Fruit fly (Drosophila melanogaster) whole organism, pupa: ENCODE measurements around the gene Shawn.
A peak's percentile ranks its signal among the peaks of the same experiment; 100 is the strongest.

Source experiments
- CG10348 ChIP-seq: fragments of 200-800 bp; sonication (Bioruptor generic); IDR thresholded peaks from 2 replicates; pipeline ENCODE4 v1.3.6; 2022; ENCODE audit warnings: missing biosample characterization, missing genetic modification characterization
- CG12605 ChIP-seq: fragments of 200-800 bp; sonication (Bioruptor generic); IDR thresholded peaks from 2 replicates; pipeline ENCODE4 v1.3.6; 2022; ENCODE audit warnings: missing biosample characterization, missing genetic modification characterization
- CG13204 ChIP-seq: fragments of 200-800 bp; sonication (Bioruptor generic); optimal IDR thresholded peaks from 2 replicates; lab custom pipeline; 2018; ENCODE audit warnings: missing biosample characterization, mild to moderate bottlenecking, missing genetic modification characterization, moderate library complexity
- CG14655 ChIP-seq: fragments of 200-800 bp; sonication (Bioruptor generic); optimal IDR thresholded peaks from 3 replicates; lab custom pipeline; 2017; ENCODE audit warnings: mild to moderate bottlenecking, missing biosample characterization, missing genetic modification reagents, missing genetic modification characterization
- CG15710 ChIP-seq: fragments of 200-800 bp; sonication (Bioruptor generic); optimal IDR thresholded peaks from 2 replicates; lab custom pipeline; 2018; ENCODE audit warnings: missing biosample characterization, mild to moderate bottlenecking, missing genetic modification characterization, moderate library complexity
- CG17806 ChIP-seq: fragments of 200-800 bp; sonication (Bioruptor generic); optimal IDR thresholded peaks from 2 replicates; lab custom pipeline; 2018; ENCODE audit warnings: missing biosample characterization, mild to moderate bottlenecking, missing genetic modification characterization, moderate library complexity
- CG32121 ChIP-seq: fragments of 200-800 bp; sonication (Bioruptor generic); IDR thresholded peaks from 2 replicates; pipeline ENCODE4 v1.3.6; 2022; ENCODE audit warnings: missing biosample characterization, missing genetic modification characterization
- CG34367 ChIP-seq: fragments of 200-800 bp; sonication (Bioruptor generic); optimal IDR thresholded peaks from 2 replicates; lab custom pipeline; 2018; ENCODE audit warnings: missing biosample characterization, mild to moderate bottlenecking, missing genetic modification characterization
- CG4496 ChIP-seq: fragments of 200-800 bp; sonication (Bioruptor generic); IDR thresholded peaks from 3 replicates; pipeline ENCODE4 v1.3.6; 2022; ENCODE audit warnings: missing biosample characterization, missing genetic modification characterization
- CG8159 ChIP-seq: fragments of 200-800 bp; sonication (Bioruptor generic); optimal IDR thresholded peaks from 3 replicates; lab custom pipeline; 2018; ENCODE audit warnings: missing biosample characterization, mild to moderate bottlenecking, missing genetic modification characterization, moderate library complexity
- CG8301 ChIP-seq: fragments of 200-800 bp; sonication (Bioruptor generic); optimal IDR thresholded peaks from 2 replicates; lab custom pipeline; 2018; ENCODE audit warnings: missing biosample characterization, mild to moderate bottlenecking, missing genetic modification characterization
- CG9948 ChIP-seq: fragments of 200-800 bp; sonication (Bioruptor generic); optimal IDR thresholded peaks from 2 replicates; lab custom pipeline; 2018; ENCODE audit warnings: missing biosample characterization, mild to moderate bottlenecking, missing genetic modification characterization, moderate library complexity
- D1 ChIP-seq: fragments of 200-800 bp; sonication (Bioruptor generic); optimal IDR thresholded peaks from 2 replicates; lab custom pipeline; 2018; ENCODE audit warnings: missing biosample characterization, mild to moderate bottlenecking, missing genetic modification characterization, moderate library complexity
- EcR ChIP-seq: fragments of 200-800 bp; sonication (Bioruptor generic); optimal IDR thresholded peaks from 3 replicates; lab custom pipeline; 2019; ENCODE audit warnings: missing biosample characterization, missing genetic modification characterization, mild to moderate bottlenecking, moderate library complexity, missing genetic modification reagents
- Ets98B ChIP-seq: fragments of 200-800 bp; sonication (Bioruptor generic); IDR thresholded peaks from 2 replicates; pipeline ENCODE4 v1.3.6; 2022; ENCODE audit warnings: missing biosample characterization, missing genetic modification characterization
- Pif1A ChIP-seq: fragments of 200-800 bp; sonication (Bioruptor generic); optimal IDR thresholded peaks from 3 replicates; lab custom pipeline; 2016; ENCODE audit warnings: missing biosample characterization, missing genetic modification characterization
- Pif1B ChIP-seq: fragments of 200-800 bp; sonication (Bioruptor generic); optimal IDR thresholded peaks from 3 replicates; lab custom pipeline; 2016; ENCODE audit warnings: missing biosample characterization, missing genetic modification characterization
- Snoo ChIP-seq: fragments of 200-800 bp; sonication (Bioruptor generic); optimal IDR thresholded peaks from 3 replicates; lab custom pipeline; 2017; ENCODE audit warnings: missing biosample characterization, mild to moderate bottlenecking, missing genetic modification characterization, inconsistent platforms
- fd96Ca ChIP-seq: fragments of 200-800 bp; sonication (Bioruptor generic); IDR thresholded peaks from 3 replicates; pipeline ENCODE4 v1.3.6; 2022; ENCODE audit warnings: missing biosample characterization, missing genetic modification characterization
- gl ChIP-seq: fragments of 200-800 bp; sonication (Bioruptor generic); optimal IDR thresholded peaks from 2 replicates; lab custom pipeline; 2018; ENCODE audit warnings: missing biosample characterization, mild to moderate bottlenecking, missing genetic modification characterization
- rn ChIP-seq: fragments of 200-800 bp; sonication (Bioruptor generic); IDR thresholded peaks from 2 replicates; pipeline ENCODE4 v1.3.6; 2022; ENCODE audit warnings: missing biosample characterization, missing genetic modification characterization

Gene Shawn

DNA sequence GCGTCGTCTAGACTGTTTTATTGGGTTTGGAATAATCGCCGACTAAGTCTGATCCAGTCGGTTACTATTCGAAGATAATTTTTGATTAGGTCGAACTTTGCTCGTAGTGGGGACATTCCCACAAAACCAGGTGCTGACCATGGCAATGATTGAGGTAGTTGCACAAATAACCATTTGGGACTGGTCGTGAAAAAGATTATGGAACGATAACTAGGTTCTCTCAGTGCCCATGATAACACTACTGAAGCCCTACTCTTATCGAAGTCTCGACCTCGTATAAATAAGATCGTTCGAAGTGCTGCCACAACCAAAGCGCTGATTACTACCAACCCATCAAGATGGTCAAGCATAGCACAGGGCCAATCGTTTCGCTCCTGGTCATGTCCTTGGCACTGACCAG is 19.0 kb upstream of the Shawn start, which contains the start of gene CG14205:
TSS of gene CG14205 (plus strand) at position 301 of the 400 bp plus-strand sequence.
- TF ChIP-seq rn (no peak), Snoo (no peak), EcR (GFP tag; lab: Kevin White, UChicago) (no peak), CG8301 (tag; lab: Kevin White, UChicago) (no peak), Ets98B (GFP tag; lab: Robert Waterston, UW) (no peak), fd96Ca (no peak), CG17806 (tag; lab: Kevin White, UChicago) (no peak), CG9948 (tag; lab: Kevin White, UChicago) (no peak), CG15710 (tag; lab: Kevin White, UChicago) (no peak), Pif1B (GFP tag; lab: Kevin White, UChicago) (no peak), CG4496 (no peak)
- TF ChIP-seq, all 21 proteins: peak for 0

DNA sequence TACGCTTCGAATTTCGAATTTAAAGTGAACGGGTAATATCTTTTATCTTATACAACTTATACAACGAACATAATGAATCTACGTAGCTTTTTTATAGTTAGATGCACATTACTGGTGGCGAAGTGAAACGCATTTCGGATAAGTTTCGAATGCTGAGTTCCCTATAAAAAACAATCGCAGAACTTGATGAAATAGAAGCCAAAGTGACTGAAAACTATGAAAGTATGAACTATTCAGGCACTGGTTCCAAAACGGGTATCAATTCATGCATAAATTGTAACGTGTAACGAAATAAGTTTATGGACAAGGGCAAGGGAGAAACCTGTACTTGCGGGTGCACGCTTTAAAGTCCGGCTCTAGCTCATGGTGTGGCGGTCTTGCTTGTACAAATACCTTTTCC is 15.5 kb upstream of the Shawn start:
- no peak for TF ChIP-seq CG14655 (GFP tag; lab: Kevin White, UChicago)
- no peak for TF ChIP-seq Pif1A (GFP tag; lab: Kevin White, UChicago)
- no peak for TF ChIP-seq CG17806 (tag; lab: Kevin White, UChicago)
- TF ChIP-seq CG15710 (tag; lab: Kevin White, UChicago), result no peak
- no peak for TF ChIP-seq CG8301 (tag; lab: Kevin White, UChicago)
- TF ChIP-seq CG4496, result no peak
- no peak for TF ChIP-seq rn
- TF ChIP-seq CG34367 (tag; lab: Kevin White, UChicago), result no peak

DNA sequence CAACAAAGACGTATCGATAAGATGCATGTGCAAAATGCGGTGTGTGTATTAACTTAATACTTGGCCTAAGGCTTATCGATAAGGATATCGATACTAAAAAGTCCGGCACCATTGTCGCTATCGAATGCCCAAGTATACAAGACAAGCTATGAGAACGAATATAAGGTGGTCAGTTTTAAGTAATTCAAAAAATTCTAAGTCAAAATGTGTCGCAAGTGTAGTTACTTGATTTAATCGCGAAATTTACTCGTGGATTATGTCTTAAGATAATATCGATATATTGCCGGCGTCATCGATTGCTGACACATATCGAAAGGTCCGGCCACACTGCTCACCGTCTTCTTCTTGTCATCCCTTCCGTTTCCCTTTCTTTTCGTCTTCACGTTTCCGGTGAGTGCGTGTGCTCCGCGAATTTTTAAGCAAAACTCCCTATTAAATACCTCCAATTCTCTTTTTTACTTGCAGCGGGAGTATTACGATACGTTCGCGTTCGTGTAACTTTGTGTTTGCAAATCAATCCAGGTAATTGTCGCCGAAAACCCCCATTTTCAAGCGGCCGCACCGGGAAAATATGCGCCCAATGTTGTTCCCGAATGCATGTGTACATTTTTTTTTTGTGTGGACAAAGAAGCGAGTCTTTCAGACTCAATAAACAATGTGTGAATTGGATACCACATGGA is 13.5 kb upstream of the Shawn start, which contains the start of gene RpS10b:
TSS of gene RpS10b (plus strand) at position 348 of the 680 bp plus-strand sequence.
- TF ChIP-seq CG9948 (tag; lab: Kevin White, UChicago) (peak; percentile 3), EcR (GFP tag; lab: Kevin White, UChicago) (no peak), rn (no peak), CG34367 (tag; lab: Kevin White, UChicago) (peak; percentile 78), Pif1A (GFP tag; lab: Kevin White, UChicago) (peak; percentile 85), gl (peak; percentile 73), D1 (tag; lab: Kevin White, UChicago) (no peak), CG17806 (tag; lab: Kevin White, UChicago) (peak; percentile 28), CG12605 (peak; percentile 79), CG13204 (peak; percentile 73), CG8301 (tag; lab: Kevin White, UChicago) (peak; percentile 47), Ets98B (GFP tag; lab: Robert Waterston, UW) (peak; percentile 41), CG14655 (GFP tag; lab: Kevin White, UChicago) (peak; percentile 60), CG8159 (peak; percentile 63), Pif1B (GFP tag; lab: Kevin White, UChicago) (peak; percentile 78), CG32121 (no peak), Snoo (peak; percentile 93), CG10348 (GFP tag; lab: Robert Waterston, UW) (no peak), CG4496 (peak; percentile 92), CG15710 (tag; lab: Kevin White, UChicago) (peak; percentile 67), fd96Ca (no peak)

DNA sequence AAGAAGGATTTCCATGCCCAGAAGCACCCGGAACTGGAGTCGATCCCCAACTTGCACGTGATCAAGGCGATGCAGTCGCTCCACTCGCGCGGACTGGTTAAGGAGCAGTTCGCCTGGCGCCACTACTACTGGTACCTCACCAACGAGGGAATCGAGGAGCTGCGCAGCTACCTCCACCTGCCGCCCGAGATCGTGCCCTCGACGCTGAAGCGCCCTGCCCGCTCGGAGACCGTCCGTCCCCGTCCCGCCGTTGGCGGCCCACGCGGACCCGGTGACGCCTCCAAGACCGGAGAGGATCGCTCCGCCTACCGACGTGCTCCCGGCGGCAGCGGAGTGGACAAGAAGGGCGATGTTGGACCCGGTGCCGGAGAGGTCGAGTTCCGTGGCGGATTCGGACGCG is 12.8 kb upstream of the Shawn start:
- no peak for TF ChIP-seq D1 (tag; lab: Kevin White, UChicago)
- no peak for TF ChIP-seq Snoo
- TF ChIP-seq CG13204, result no peak
- no peak for TF ChIP-seq rn
- no peak for TF ChIP-seq CG14655 (GFP tag; lab: Kevin White, UChicago)
- TF ChIP-seq Pif1A (GFP tag; lab: Kevin White, UChicago), result no peak
- TF ChIP-seq CG34367 (tag; lab: Kevin White, UChicago), result no peak
- TF ChIP-seq Pif1B (GFP tag; lab: Kevin White, UChicago), result no peak
- no peak for TF ChIP-seq CG10348 (GFP tag; lab: Robert Waterston, UW)
- TF ChIP-seq CG9948 (tag; lab: Kevin White, UChicago), result no peak
- TF ChIP-seq CG17806 (tag; lab: Kevin White, UChicago), result no peak

DNA sequence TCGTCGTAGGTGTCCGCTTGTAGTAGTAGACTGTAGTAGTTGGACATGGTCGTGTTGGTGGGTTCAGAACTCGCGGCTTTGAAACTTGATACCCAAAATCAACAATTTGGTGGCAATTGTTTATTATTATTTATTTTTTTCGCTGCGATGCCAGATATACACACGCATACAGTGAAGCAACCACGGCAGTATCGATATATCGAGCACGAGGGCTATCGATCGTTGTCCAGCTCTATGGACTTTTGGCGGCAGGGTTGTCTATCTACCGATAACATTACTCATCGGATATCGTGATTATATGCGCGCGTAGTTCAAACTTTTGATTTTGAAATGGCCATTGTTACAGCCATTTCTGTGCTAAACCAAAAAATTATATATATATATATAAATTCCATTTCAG is 9.7 kb upstream of the Shawn start, which contains the start of gene CG14220:
TSS of gene CG14220 (minus strand) at position 208 of the 400 bp plus-strand sequence.
- TF ChIP-seq CG10348 (GFP tag; lab: Robert Waterston, UW), result no peak
- no peak for TF ChIP-seq Pif1B (GFP tag; lab: Kevin White, UChicago)
- no peak for TF ChIP-seq rn
- no peak for TF ChIP-seq CG4496
- no peak for TF ChIP-seq CG9948 (tag; lab: Kevin White, UChicago)
- no peak for TF ChIP-seq CG15710 (tag; lab: Kevin White, UChicago)
- no peak for TF ChIP-seq fd96Ca

DNA sequence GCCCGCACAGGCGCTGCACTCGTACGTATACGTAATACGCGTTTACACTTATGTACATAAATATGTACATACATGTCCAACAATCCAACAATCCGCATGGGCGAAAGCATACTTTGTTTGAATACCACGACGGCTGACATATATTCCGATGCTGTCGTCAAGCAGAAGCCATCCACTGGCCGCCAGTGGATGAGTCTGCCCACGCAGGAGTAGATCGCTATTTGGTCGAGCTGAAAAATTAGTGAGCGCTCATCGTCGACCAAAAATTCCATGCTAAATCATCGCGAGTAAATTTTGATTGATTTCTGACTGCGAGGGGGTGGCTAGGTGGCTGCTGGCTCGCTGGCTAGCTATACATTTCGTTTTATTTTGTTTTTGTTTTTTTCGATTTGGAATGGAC is 8.8 kb upstream of the Shawn start:
- TF ChIP-seq Snoo (no peak), CG8159 (no peak), CG34367 (tag; lab: Kevin White, UChicago) (no peak), CG13204 (no peak), gl (no peak), EcR (GFP tag; lab: Kevin White, UChicago) (no peak), fd96Ca (no peak), D1 (tag; lab: Kevin White, UChicago) (no peak)
